Fruit fly (Drosophila melanogaster) S2 (cell line): ENCODE data around the gene Hat1.

ENCODE experiments used
- CG8478 ChIP-seq: fragments of >200 bp; optimal IDR thresholded peaks from 2 replicates; lab custom pipeline; 2018
- CTCF ChIP-seq, 2 experiments: fragments of >200 bp; optimal IDR thresholded peaks; 2 replicates each; lab custom pipeline; 2018

dm6 chr3R:5778731-5779593, 10.2 kb downstream of the Hat1 start, which contains the start of gene jagn:
- TF ChIP-seq CTCF (optimal IDR thresholded peaks at IDR 0.05; lab: Kevin White, UChicago) (peak; percentile 63 to 77), CG8478 (lab: Kevin White, UChicago) (no peak)
